Fruit fly (Drosophila melanogaster) whole organism, embryonic: ENCODE measurements around the gene Cyt-b5-r.

Experiments
- Antp ChIP-seq: fragments of 200-800 bp; sonication (Bioruptor generic); optimal IDR thresholded peaks from 3 replicates; lab custom pipeline; 2016; ENCODE audit warnings: missing biosample characterization, missing genetic modification characterization
- CG11093 ChIP-seq: fragments of 200-800 bp; sonication (Bioruptor generic); IDR thresholded peaks from 3 replicates; pipeline ENCODE4 v1.3.6; 2022; ENCODE audit warnings: missing biosample characterization, missing genetic modification characterization
- CG11247 ChIP-seq: fragments of 200-800 bp; sonication (Bioruptor generic); IDR thresholded peaks from 2 replicates; pipeline ENCODE4 v1.3.6; 2022; ENCODE audit warnings: missing biosample characterization, missing genetic modification characterization
- CG12104 ChIP-seq: fragments of 200-800 bp; sonication (Bioruptor generic); optimal IDR thresholded peaks from 3 replicates; lab custom pipeline; 2016; ENCODE audit warnings: missing biosample characterization, missing genetic modification characterization
- CG12659 ChIP-seq: fragments of 200-800 bp; sonication (Bioruptor generic); optimal IDR thresholded peaks from 3 replicates; lab custom pipeline; 2017; ENCODE audit warnings: mild to moderate bottlenecking, missing biosample characterization, missing genetic modification reagents, missing genetic modification characterization
- CG17328 ChIP-seq: fragments of 200-800 bp; sonication (Bioruptor generic); IDR thresholded peaks from 2 replicates; pipeline ENCODE4 v1.3.6; 2022; ENCODE audit warnings: missing biosample characterization, missing genetic modification characterization
- CG17912 ChIP-seq: fragments of 200-800 bp; sonication (Bioruptor generic); optimal IDR thresholded peaks from 2 replicates; lab custom pipeline; 2018; ENCODE audit warnings: missing biosample characterization, mild to moderate bottlenecking, missing genetic modification characterization
- CG18476 ChIP-seq: fragments of 200-800 bp; sonication (Bioruptor generic); optimal IDR thresholded peaks from 2 replicates; lab custom pipeline; 2016; ENCODE audit warnings: missing biosample characterization, mild to moderate bottlenecking, missing genetic modification characterization
- CG2129 ChIP-seq: fragments of 200-800 bp; sonication (Bioruptor generic); IDR thresholded peaks from 2 replicates; pipeline ENCODE4 v1.3.6; 2022; ENCODE audit warnings: missing biosample characterization, missing genetic modification characterization; ENCODE audit not compliant: partially characterized antibody
- CG2199 ChIP-seq: fragments of 200-800 bp; sonication (Bioruptor generic); IDR thresholded peaks from 3 replicates; pipeline ENCODE4 v1.3.6; 2022; ENCODE audit warnings: missing biosample characterization, missing genetic modification characterization
- CG31441 ChIP-seq: fragments of 200-800 bp; sonication (Bioruptor generic); IDR thresholded peaks from 2 replicates; pipeline ENCODE4 v1.3.6; 2022; ENCODE audit warnings: missing biosample characterization, missing genetic modification characterization
- CG3163 ChIP-seq: fragments of 200-800 bp; sonication (Bioruptor generic); optimal IDR thresholded peaks from 3 replicates; lab custom pipeline; 2016; ENCODE audit warnings: missing biosample characterization, missing genetic modification characterization
- CG34224 ChIP-seq: fragments of 200-800 bp; sonication (Bioruptor generic); IDR thresholded peaks from 3 replicates; pipeline ENCODE4 v1.3.6; 2022; ENCODE audit warnings: missing biosample characterization, missing genetic modification characterization; ENCODE audit not compliant: partially characterized antibody
- CG34422 ChIP-seq: fragments of 200-800 bp; sonication (Bioruptor generic); IDR thresholded peaks from 3 replicates; pipeline ENCODE4 v1.3.6; 2022; ENCODE audit warnings: missing biosample characterization, missing genetic modification characterization
- CG3726 ChIP-seq: fragments of 200-800 bp; sonication (Bioruptor generic); IDR thresholded peaks from 3 replicates; pipeline ENCODE4, ENCODE4 v1.3.6; 2022; ENCODE audit warnings: missing biosample characterization, missing genetic modification characterization
- CG4820 ChIP-seq: fragments of 200-800 bp; sonication (Bioruptor generic); optimal IDR thresholded peaks from 3 replicates; lab custom pipeline; 2016; ENCODE audit warnings: missing biosample characterization, missing genetic modification characterization
- CG5245 ChIP-seq: fragments of 200-800 bp; sonication (Bioruptor generic); optimal IDR thresholded peaks from 3 replicates; lab custom pipeline; 2016; ENCODE audit warnings: missing biosample characterization, missing genetic modification characterization
- CG7963 ChIP-seq: fragments of 200-800 bp; sonication (Bioruptor generic); IDR thresholded peaks from 3 replicates; pipeline ENCODE4 v1.3.6; 2022; ENCODE audit warnings: missing biosample characterization, missing genetic modification characterization; ENCODE audit not compliant: partially characterized antibody
- CG9727 ChIP-seq: fragments of 200-800 bp; sonication (Bioruptor generic); optimal IDR thresholded peaks from 3 replicates; lab custom pipeline; 2017; ENCODE audit warnings: missing biosample characterization, mild to moderate bottlenecking, missing genetic modification characterization
- CG9876 ChIP-seq: fragments of 200-800 bp; sonication (Bioruptor generic); optimal IDR thresholded peaks from 2 replicates; lab custom pipeline; 2016; ENCODE audit warnings: missing biosample characterization, missing genetic modification characterization
- CG9932 ChIP-seq: fragments of 200-800 bp; sonication (Bioruptor generic); IDR thresholded peaks from 2 replicates; pipeline ENCODE4 v1.3.6; 2022; ENCODE audit warnings: missing biosample characterization, missing genetic modification characterization
- Dp ChIP-seq: fragments of 200-800 bp; sonication (Bioruptor generic); optimal IDR thresholded peaks from 2 replicates; lab custom pipeline; 2018; ENCODE audit warnings: missing biosample characterization, mild to moderate bottlenecking, missing genetic modification characterization, moderate library complexity
- Dref ChIP-seq: fragments of 200-800 bp; sonication (Bioruptor generic); IDR thresholded peaks from 2 replicates; pipeline ENCODE4 v1.3.6; 2022; ENCODE audit warnings: missing biosample characterization, missing genetic modification characterization
- E2f1 ChIP-seq: fragments of 200-800 bp; sonication (Bioruptor generic); IDR thresholded peaks from 2 replicates; pipeline ENCODE4 v1.3.6; 2022; ENCODE audit warnings: missing biosample characterization, missing genetic modification characterization
- HLH4C ChIP-seq: fragments of 200-800 bp; sonication (Bioruptor generic); IDR thresholded peaks from 3 replicates; pipeline ENCODE4 v1.3.6; 2022; ENCODE audit warnings: missing biosample characterization, missing genetic modification characterization; ENCODE audit not compliant: partially characterized antibody
- HLH54F ChIP-seq: fragments of 200-800 bp; sonication (Bioruptor generic); optimal IDR thresholded peaks from 3 replicates; lab custom pipeline; 2016; ENCODE audit warnings: missing biosample characterization, missing genetic modification characterization
- Hr78 ChIP-seq, 2 experiments: fragments of 200-800 bp in 1 of 2; fragments of >200 bp in 1 of 2; sonication (Bioruptor generic) in 1 of 2; optimal IDR thresholded peaks; 2 replicates each; lab custom pipeline; 2017 to 2019; ENCODE audit warnings: missing biosample characterization in 2 of 2, missing genetic modification characterization in 2 of 2, mild to moderate bottlenecking in 1 of 2, moderate library complexity in 1 of 2
- Lim3 ChIP-seq: fragments of 200-800 bp; sonication (Bioruptor generic); IDR thresholded peaks from 2 replicates; pipeline ENCODE4 v1.3.6; 2022; ENCODE audit warnings: missing biosample characterization, missing genetic modification characterization
- MESR4 ChIP-seq: fragments of 200-800 bp; sonication (Bioruptor generic); optimal IDR thresholded peaks from 2 replicates; lab custom pipeline; 2018; ENCODE audit warnings: missing biosample characterization, mild to moderate bottlenecking, missing genetic modification characterization, moderate library complexity
- Oaz ChIP-seq: fragments of 200-800 bp; sonication (Bioruptor generic); IDR thresholded peaks from 2 replicates; pipeline ENCODE4 v1.3.6; 2022; ENCODE audit warnings: missing biosample characterization, missing genetic modification characterization
- Six4 ChIP-seq: fragments of 200-800 bp; sonication (Bioruptor generic); optimal IDR thresholded peaks from 2 replicates; lab custom pipeline; 2016; ENCODE audit warnings: missing biosample characterization, missing genetic modification characterization
- Sox100B ChIP-seq: fragments of 200-800 bp; sonication (Bioruptor generic); optimal IDR thresholded peaks from 3 replicates; lab custom pipeline; 2018; ENCODE audit warnings: missing biosample characterization, mild to moderate bottlenecking, missing genetic modification characterization
- Taf1 ChIP-seq: fragments of 200-800 bp; sonication (Bioruptor generic); IDR thresholded peaks from 2 replicates; pipeline ENCODE4 v1.3.6; 2022; ENCODE audit warnings: missing biosample characterization, missing genetic modification characterization
- Xrp1 ChIP-seq: fragments of 200-800 bp; sonication (Bioruptor generic); IDR thresholded peaks from 2 replicates; pipeline ENCODE4 v1.3.6; 2022; ENCODE audit warnings: missing biosample characterization, missing genetic modification characterization
- amos ChIP-seq: fragments of 200-800 bp; sonication (Bioruptor generic); IDR thresholded peaks from 2 replicates; pipeline ENCODE4 v1.3.6; 2022; ENCODE audit warnings: missing biosample characterization, missing genetic modification characterization; ENCODE audit not compliant: partially characterized antibody
- ase ChIP-seq: fragments of 200-800 bp; sonication (Bioruptor generic); IDR thresholded peaks from 3 replicates; pipeline ENCODE4 v1.3.6; 2022; ENCODE audit warnings: missing biosample characterization, missing genetic modification characterization
- ash1 ChIP-seq: fragments of 200-800 bp; sonication (Bioruptor generic); optimal IDR thresholded peaks from 2 replicates; lab custom pipeline; 2018; ENCODE audit warnings: missing biosample characterization, mild to moderate bottlenecking, missing genetic modification characterization
- ato ChIP-seq: fragments of 200-800 bp; sonication (Bioruptor generic); IDR thresholded peaks from 2 replicates; pipeline ENCODE4 v1.3.6; 2022; ENCODE audit warnings: missing biosample characterization, missing genetic modification characterization; ENCODE audit not compliant: partially characterized antibody
- az2 ChIP-seq: fragments of 200-800 bp; sonication (Bioruptor generic); optimal IDR thresholded peaks from 3 replicates; lab custom pipeline; 2016; ENCODE audit warnings: missing biosample characterization, missing genetic modification characterization
- chinmo ChIP-seq: fragments of 200-800 bp; sonication (Bioruptor generic); IDR thresholded peaks from 4 replicates; pipeline ENCODE4 v1.3.6; 2022; ENCODE audit warnings: missing biosample characterization, missing genetic modification characterization; ENCODE audit not compliant: partially characterized antibody
- chm ChIP-seq: fragments of 200-800 bp; sonication (Bioruptor generic); IDR thresholded peaks from 2 replicates; pipeline ENCODE4 v1.3.6; 2022; ENCODE audit warnings: missing biosample characterization, missing genetic modification characterization
- corto ChIP-seq: fragments of 200-800 bp; sonication (Bioruptor generic); optimal IDR thresholded peaks from 2 replicates; lab custom pipeline; 2016; ENCODE audit warnings: missing biosample characterization, mild to moderate bottlenecking, missing genetic modification characterization, moderate library complexity
- insv ChIP-seq, 2 experiments: fragments of 200-800 bp; sonication (Bioruptor generic); optimal IDR thresholded peaks; 3 replicates each; lab custom pipeline; 2016 to 2018; ENCODE audit warnings: missing biosample characterization in 2 of 2, missing genetic modification characterization in 2 of 2
- inv ChIP-seq: fragments of 200-800 bp; sonication (Bioruptor generic); IDR thresholded peaks from 2 replicates; pipeline ENCODE4 v1.3.6; 2022; ENCODE audit warnings: missing biosample characterization, missing genetic modification characterization; ENCODE audit not compliant: partially characterized antibody
- kah ChIP-seq: fragments of 200-800 bp; sonication (Bioruptor generic); optimal IDR thresholded peaks from 2 replicates; lab custom pipeline; 2018; ENCODE audit warnings: missing biosample characterization, mild to moderate bottlenecking, missing genetic modification characterization
- nmo ChIP-seq: fragments of 200-800 bp; sonication (Bioruptor generic); optimal IDR thresholded peaks from 2 replicates; lab custom pipeline; 2018; ENCODE audit warnings: missing biosample characterization, mild to moderate bottlenecking, missing genetic modification characterization, moderate library complexity
- oc ChIP-seq: fragments of 200-800 bp; sonication (Bioruptor generic); optimal IDR thresholded peaks from 2 replicates; lab custom pipeline; 2018; ENCODE audit warnings: missing biosample characterization, mild to moderate bottlenecking, missing genetic modification characterization, moderate library complexity
- pzg ChIP-seq: fragments of 200-800 bp; sonication (Bioruptor generic); optimal IDR thresholded peaks from 3 replicates; lab custom pipeline; 2018; ENCODE audit warnings: missing biosample characterization, mild to moderate bottlenecking, missing genetic modification characterization, moderate library complexity
- slbo ChIP-seq: fragments of 200-800 bp; sonication (Bioruptor generic); IDR thresholded peaks from 2 replicates; pipeline ENCODE4 v1.3.6; 2022; ENCODE audit warnings: missing biosample characterization, missing genetic modification characterization
- stwl ChIP-seq: fragments of 200-800 bp; sonication (Bioruptor generic); optimal IDR thresholded peaks from 3 replicates; lab custom pipeline; 2018; ENCODE audit warnings: missing biosample characterization, mild to moderate bottlenecking, missing genetic modification characterization, moderate library complexity

Cyt-b5-r gene

DNA sequence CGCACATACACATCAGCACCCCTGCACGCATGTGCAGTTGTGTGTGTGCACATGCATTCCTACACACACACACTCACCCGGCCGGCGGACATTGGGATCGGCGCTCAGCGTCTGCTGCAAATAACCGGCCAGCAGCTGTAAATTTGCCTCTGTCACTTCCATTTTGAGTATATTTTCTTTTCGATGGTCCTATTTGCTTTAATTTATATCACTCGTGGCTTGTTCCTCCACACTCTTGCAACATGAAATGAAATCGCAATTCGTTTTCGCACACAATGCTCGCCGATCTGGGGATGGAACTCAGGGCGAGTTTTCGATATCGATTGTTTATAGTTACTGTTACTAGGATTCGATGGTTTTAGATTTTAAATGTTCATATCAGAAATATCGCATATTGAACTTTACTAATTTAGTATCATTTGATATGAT lies 34.4 kb upstream of the Cyt-b5-r start, which contains the start of gene Cse1 (continued):
- TF ChIP-seq Lim3 (GFP tag; lab: Robert Waterston, UW) (no peak), CG7963 (GFP tag; lab: Robert Waterston, UW) (peak; percentile 59; the same call in 2 of the 3 replicates), CG4820 (GFP tag; lab: Kevin White, UChicago) (no peak), CG11247 (GFP tag; lab: Robert Waterston, UW) (no peak), kah (no peak), inv (peak; percentile 55; the same call in 1 of the 2 replicates), MESR4 (peak; percentile 20), CG9932 (no peak), CG11093 (no peak), Hr78 (GFP tag; optimal IDR thresholded peaks at IDR 0.05; lab: Kevin White, UChicago) (no peak), CG5245 (GFP tag; lab: Kevin White, UChicago) (no peak), CG12659 (GFP tag; lab: Kevin White, UChicago) (peak; percentile 21), Six4 (GFP tag; lab: Kevin White, UChicago) (no peak), Oaz (GFP tag; lab: Robert Waterston, UW) (no peak), CG17328 (GFP tag; lab: Robert Waterston, UW) (no peak), CG34224 (GFP tag; lab: Robert Waterston, UW) (peak; percentile 51), Taf1 (GFP tag; lab: Robert Waterston, UW) (no peak), CG31441 (GFP tag; lab: Robert Waterston, UW) (no peak), HLH54F (GFP tag; lab: Kevin White, UChicago) (no peak), CG2129 (GFP tag; lab: Robert Waterston, UW) (peak; percentile 56), CG9876 (GFP tag; lab: Kevin White, UChicago) (no peak), Xrp1 (no peak), chinmo (GFP tag; lab: Robert Waterston, UW) (0 out of 4 replicates have a peak, but pooled peaks have one; percentile 56), amos (peak; percentile 69), HLH4C (GFP tag; lab: Robert Waterston, UW) (peak; percentile 50), E2f1 (GFP tag; lab: Robert Waterston, UW) (peak; percentile 32; the same call in 1 of the 2 replicates), Dref (GFP tag; lab: Robert Waterston, UW) (peak; percentile 62), CG9727 (no peak), stwl (tag; lab: Kevin White, UChicago) (peak; percentile 6), CG12104 (no peak), pzg (GFP tag; lab: Kevin White, UChicago) (peak; percentile 34), ase (GFP tag; lab: Robert Waterston, UW) (no peak), CG3163 (no peak), slbo (no peak), az2 (GFP tag; lab: Kevin White, UChicago) (no peak), nmo (peak; percentile 40), ato (GFP tag; lab: Robert Waterston, UW) (no peak), CG17912 (GFP tag; lab: Kevin White, UChicago) (no peak), Dp (GFP tag; lab: Kevin White, UChicago) (peak; percentile 23), CG2199 (GFP tag; lab: Robert Waterston, UW) (0 out of 3 replicates have a peak, but pooled peaks have one; percentile 50), Sox100B (GFP tag; lab: Kevin White, UChicago) (no peak), oc (no peak), CG18476 (GFP tag; lab: Kevin White, UChicago) (no peak), CG34422 (GFP tag; lab: Robert Waterston, UW) (peak; percentile 92), ash1 (no peak), Antp (GFP tag; lab: Kevin White, UChicago) (no peak), chm (GFP tag; lab: Robert Waterston, UW) (no peak), CG3726 (no peak), corto (GFP tag; lab: Kevin White, UChicago) (no peak), insv (GFP tag; optimal IDR thresholded peaks at IDR 0.05; lab: Kevin White, UChicago) (peak in 1 of 2 experiments; percentile 34)
